Fruit fly (Drosophila melanogaster): ENCODE measurements around the gene CG32755.

DNA sequence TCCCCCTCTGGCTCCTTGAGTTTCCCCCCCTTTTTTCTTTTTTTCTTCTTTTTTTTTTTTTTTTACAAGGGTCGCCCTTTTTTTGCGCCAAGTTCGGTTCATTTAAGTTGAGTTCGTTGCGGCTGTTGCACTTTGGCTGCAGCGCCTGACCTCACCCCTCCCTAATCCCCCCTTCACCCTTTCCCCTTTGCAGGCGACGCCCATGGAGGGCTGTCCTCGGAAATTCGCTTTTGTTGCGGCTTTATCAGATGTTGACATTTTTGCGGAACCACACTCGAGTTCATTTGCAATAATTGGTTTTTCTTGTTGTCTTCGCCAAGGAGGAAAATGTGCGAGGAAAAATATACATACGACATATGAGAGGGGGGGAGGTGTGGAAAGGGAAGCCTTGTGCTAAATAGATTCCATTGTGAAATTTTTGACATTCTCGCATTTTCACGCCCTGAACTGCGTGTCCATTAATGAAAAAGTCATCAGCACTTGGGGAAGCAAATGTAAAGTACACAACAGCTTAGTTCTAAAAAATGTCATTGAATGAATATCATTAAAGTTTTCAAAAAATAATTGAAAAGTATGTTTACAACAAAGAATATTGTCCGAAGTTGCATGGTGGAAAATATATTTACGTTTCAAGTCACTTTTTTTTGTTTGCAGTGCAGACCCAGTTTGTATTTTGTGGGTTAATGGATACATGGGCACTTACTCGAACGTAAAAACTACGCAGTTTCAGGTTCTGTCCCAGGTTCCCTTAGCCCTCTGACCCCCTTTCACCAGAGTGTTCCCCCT, 24.5 kb downstream of the CG32755 start:
- TF ChIP-seq CG8478 (optimal IDR thresholded peaks at IDR 0.05) (no peak), CTCF (optimal IDR thresholded peaks at IDR 0.05) (no peak)
